Worm (Caenorhabditis elegans): ENCODE results near the gene F11C1.7.

Gene F11C1.7

ce11 chrX:13021446-13021845 is 32.3 kb downstream of the F11C1.7 start:
- TF ChIP-seq rec-8 (tag; optimal IDR thresholded peaks at IDR 0.05) (no peak), nhr-179 (tag; optimal IDR thresholded peaks at IDR 0.05) (no peak), hrde-1 (tag; optimal IDR thresholded peaks at IDR 0.05; ENCODE audit: borderline replicate concordance) (no peak), T07F8.4 (tag; optimal IDR thresholded peaks at IDR 0.05) (no peak), tbp1 (GFP tag; optimal IDR thresholded peaks at IDR 0.05) (no peak), pha-4 (tag; optimal IDR thresholded peaks at IDR 0.05) (no peak), lag-1 (GFP tag; IDR thresholded peaks at IDR 0.05) (no peak), lin-26 (GFP tag; IDR thresholded peaks at IDR 0.05) (no peak), B0019.2 (GFP tag; conservative IDR thresholded peaks at IDR 0.05) (no peak), F39B2.1 (GFP tag; IDR thresholded peaks at IDR 0.05) (no peak), zfh-2 (GFP tag; conservative IDR thresholded peaks at IDR 0.05) (no peak), C17E4.6 (GFP tag; IDR thresholded peaks at IDR 0.05) (no peak), ztf-6 (GFP tag; IDR thresholded peaks at IDR 0.05) (no peak), C06A6.2 (GFP tag; conservative IDR thresholded peaks at IDR 0.05) (no peak), him-1 (tag; optimal IDR thresholded peaks at IDR 0.05) (no peak), dpl-1 (GFP tag; optimal IDR thresholded peaks at IDR 0.05) (no peak), attf-3 (GFP tag; conservative IDR thresholded peaks at IDR 0.05) (no peak), snpc-1.1 (tag; optimal IDR thresholded peaks at IDR 0.05; ENCODE audit: insufficient read depth) (no peak)

ce11 chrX:13032610-13033009 is 43.5 kb downstream of the F11C1.7 start, which contains the start of gene npr-10:
Gene npr-10 (minus strand): TSS chrX:13032710.
- TF ChIP-seq F10E7.11 (tag; optimal IDR thresholded peaks at IDR 0.05) (no peak), B0336.3 (GFP tag; IDR thresholded peaks at IDR 0.05) (no peak), madf-6 (GFP tag; IDR thresholded peaks at IDR 0.05) (no peak), dox-1 (GFP tag; IDR thresholded peaks at IDR 0.05) (no peak), nhr-27 (tag; optimal IDR thresholded peaks at IDR 0.05) (no peak), F22D6.2 (tag; optimal IDR thresholded peaks at IDR 0.05) (no peak), hlh-26 (GFP tag; conservative IDR thresholded peaks at IDR 0.05) (no peak), nhr-90 (tag; optimal IDR thresholded peaks at IDR 0.05) (no peak), hmg-20 (GFP tag; IDR thresholded peaks at IDR 0.05) (no peak), Y79H2A.3 (GFP tag; conservative IDR thresholded peaks at IDR 0.05) (no peak), F57C9.4 (tag; optimal IDR thresholded peaks at IDR 0.05) (no peak), C17E4.6 (GFP tag; IDR thresholded peaks at IDR 0.05) (no peak), nfya-2 (GFP tag; IDR thresholded peaks at IDR 0.05) (no peak), attf-5 (GFP tag; optimal IDR thresholded peaks at IDR 0.05) (no peak), bed-2 (GFP tag; IDR thresholded peaks at IDR 0.05) (no peak), egrh-3 (GFP tag; IDR thresholded peaks at IDR 0.05) (no peak), lin-26 (GFP tag; IDR thresholded peaks at IDR 0.05) (no peak), ztf-22 (GFP tag; optimal IDR thresholded peaks at IDR 0.05) (no peak), F33H1.4 (GFP tag; IDR thresholded peaks at IDR 0.05) (no peak), mxl-1 (tag; optimal IDR thresholded peaks at IDR 0.05) (no peak)

ce11 chrX:13033850-13034249 is 44.7 kb downstream of the F11C1.7 start:
- TF ChIP-seq lag-1 (GFP tag; IDR thresholded peaks at IDR 0.05), result no peak
- no peak for TF ChIP-seq nfyb-1 (GFP tag; IDR thresholded peaks at IDR 0.05)
- no peak for TF ChIP-seq bed-2 (GFP tag; IDR thresholded peaks at IDR 0.05)
- no peak for TF ChIP-seq cebp-1 (GFP tag; IDR thresholded peaks at IDR 0.05)
- TF ChIP-seq cebp-1 (tag; optimal IDR thresholded peaks at IDR 0.05), result no peak
- TF ChIP-seq lin-54 (GFP tag; optimal IDR thresholded peaks at IDR 0.05), result no peak
- no peak for TF ChIP-seq ztf-25 (GFP tag; IDR thresholded peaks at IDR 0.05)
- no peak for TF ChIP-seq C06A6.2 (GFP tag; conservative IDR thresholded peaks at IDR 0.05)
- TF ChIP-seq chd-7 (tag; optimal IDR thresholded peaks at IDR 0.05), result no peak
- TF ChIP-seq unc-130 (GFP tag; optimal IDR thresholded peaks at IDR 0.05), result no peak
- no peak for TF ChIP-seq ztf-6 (GFP tag; IDR thresholded peaks at IDR 0.05)
- TF ChIP-seq tbx-9 (tag; optimal IDR thresholded peaks at IDR 0.05; ENCODE audit: borderline replicate concordance), result no peak
- no peak for TF ChIP-seq gei-17 (GFP tag; optimal IDR thresholded peaks at IDR 0.05)

All from whole organism, young adult.